Worm (Caenorhabditis elegans) whole organism, L1 larva: ENCODE measurements around the gene str-5.

Experiments used
- C16A3.4 ChIP-seq: fragments of 150-350 bp; optimal IDR thresholded peaks from 2 replicates; lab custom pipeline; 2014; ENCODE audit warnings: missing biosample characterization, missing genetic modification characterization
- F16B12.6 ChIP-seq: fragments of 150-350 bp; optimal IDR thresholded peaks from 2 replicates; lab custom pipeline; 2014; ENCODE audit warnings: missing biosample characterization, missing genetic modification characterization
- aha-1 ChIP-seq: fragments of 150-350 bp; optimal IDR thresholded peaks from 2 replicates; lab custom pipeline; 2014; ENCODE audit warnings: missing biosample characterization, missing genetic modification characterization
- aly-2 ChIP-seq: fragments of 150-350 bp; optimal IDR thresholded peaks from 2 replicates; lab custom pipeline; 2014; ENCODE audit warnings: missing biosample characterization, missing genetic modification characterization
- ama-1 ChIP-seq: fragments of 150-350 bp; optimal IDR thresholded peaks from 2 replicates; lab custom pipeline; 2014
- blmp-1 ChIP-seq: fragments of 150-350 bp; optimal IDR thresholded peaks from 2 replicates; lab custom pipeline; 2014; ENCODE audit warnings: missing biosample characterization, missing genetic modification characterization
- ceh-63 ChIP-seq: fragments of 200-800 bp; sonication (Bioruptor generic); optimal IDR thresholded peaks from 2 replicates; lab custom pipeline; 2018; ENCODE audit warnings: mild to moderate bottlenecking, missing genetic modification characterization, missing compliant biosample characterization
- ceh-82 ChIP-seq, 3 experiments: fragments of 150-350 bp in 1 of 3; sonication (generic microtip) in 2 of 3; optimal IDR thresholded peaks; 2 replicates each; lab custom pipeline; 2014 to 2017; ENCODE audit warnings: missing biosample characterization in 3 of 3, missing genetic modification characterization in 3 of 3
- ceh-90 ChIP-seq: sonication (generic microtip); optimal IDR thresholded peaks from 2 replicates; lab custom pipeline; 2016; ENCODE audit warnings: missing genetic modification characterization, missing compliant biosample characterization
- dsc-1 ChIP-seq: sonication (generic microtip); optimal IDR thresholded peaks from 2 replicates; lab custom pipeline; 2016; ENCODE audit warnings: mild to moderate bottlenecking, missing genetic modification characterization, missing compliant biosample characterization
- efl-1 ChIP-seq, 4 experiments: fragments of 150-350 bp; optimal IDR thresholded peaks in 3 of 4; peaks in 1 of 4; 1 replicate in 1 of 4; 2 replicates in 3 of 4; lab custom pipeline; 2014; ENCODE audit warnings: missing biosample characterization in 2 of 4, missing genetic modification characterization in 2 of 4, missing genetic modification reagents in 2 of 4
- egl-13 ChIP-seq: sonication (generic microtip); optimal IDR thresholded peaks from 2 replicates; lab custom pipeline; 2016; ENCODE audit warnings: missing genotype, missing genetic modification reagents, missing genetic modification characterization, missing compliant biosample characterization
- elt-2 ChIP-seq: sonication (generic microtip); optimal IDR thresholded peaks from 2 replicates; lab custom pipeline; 2016; ENCODE audit warnings: missing genetic modification characterization, mild to moderate bottlenecking, inconsistent platforms, missing compliant biosample characterization, missing genetic modification reagents
- fkh-10 ChIP-seq: sonication (generic microtip); optimal IDR thresholded peaks from 2 replicates; lab custom pipeline; 2017; ENCODE audit warnings: missing biosample characterization, missing genetic modification reagents, missing genetic modification characterization
- fkh-4 ChIP-seq: sonication (generic microtip); optimal IDR thresholded peaks from 2 replicates; lab custom pipeline; 2016; ENCODE audit warnings: missing compliant biosample characterization, missing genetic modification characterization, borderline replicate concordance
- fkh-8 ChIP-seq: sonication (generic microtip); optimal IDR thresholded peaks from 2 replicates; lab custom pipeline; 2016; ENCODE audit warnings: mild to moderate bottlenecking, missing genetic modification characterization, missing compliant biosample characterization
- fos-1 ChIP-seq: fragments of 150-350 bp; optimal IDR thresholded peaks from 2 replicates; lab custom pipeline; 2014; ENCODE audit warnings: missing biosample characterization, missing genetic modification characterization
- grh-1 ChIP-seq: fragments of 200-800 bp; sonication (Bioruptor generic); IDR thresholded peaks from 2 replicates; pipeline ENCODE4 v1.3.6; 2022; ENCODE audit warnings: missing genetic modification reagents, missing genetic modification characterization, missing compliant biosample characterization
- isw-1 ChIP-seq: fragments of 200-800 bp; sonication (Bioruptor generic); IDR thresholded peaks from 2 replicates; pipeline ENCODE4 v1.3.6; 2022; ENCODE audit warnings: missing genetic modification characterization, missing compliant biosample characterization
- lin-14 ChIP-seq: fragments of 200-800 bp; sonication (Bioruptor generic); optimal IDR thresholded peaks from 2 replicates; lab custom pipeline; 2018; ENCODE audit warnings: mild to moderate bottlenecking, missing genetic modification characterization, moderate library complexity, missing compliant biosample characterization
- lin-15B ChIP-seq: fragments of 150-350 bp; sonication (generic microtip); optimal IDR thresholded peaks from 3 replicates; lab custom pipeline; 2014; ENCODE audit warnings: missing biosample characterization, missing genetic modification characterization
- lin-35 ChIP-seq, 2 experiments: fragments of 150-350 bp; optimal IDR thresholded peaks; 2 replicates each; lab custom pipeline; 2014; ENCODE audit warnings: missing biosample characterization in 2 of 2, missing genetic modification characterization in 2 of 2, missing genetic modification reagents in 2 of 2
- lsy-2 ChIP-seq, 2 experiments: fragments of 150-350 bp; optimal IDR thresholded peaks; 2 replicates each; lab custom pipeline; 2014; ENCODE audit warnings: missing biosample characterization in 2 of 2, missing genetic modification characterization in 2 of 2
- mab-9 ChIP-seq: fragments of 200-800 bp; sonication (Bioruptor generic); IDR thresholded peaks from 2 replicates; pipeline ENCODE4 v1.3.6; 2022; ENCODE audit warnings: missing genetic modification reagents, missing genetic modification characterization, missing compliant biosample characterization
- mef-2 ChIP-seq: fragments of 150-350 bp; optimal IDR thresholded peaks from 2 replicates; lab custom pipeline; 2014; ENCODE audit warnings: missing biosample characterization, missing genetic modification characterization
- mep-1 ChIP-seq: fragments of 150-350 bp; optimal IDR thresholded peaks from 2 replicates; lab custom pipeline; 2014; ENCODE audit warnings: missing biosample characterization, missing genetic modification characterization
- nhr-12 ChIP-seq: sonication (generic microtip); optimal IDR thresholded peaks from 2 replicates; lab custom pipeline; 2017; ENCODE audit warnings: missing biosample characterization, missing genetic modification characterization
- nhr-20 ChIP-seq: sonication (generic microtip); optimal IDR thresholded peaks from 2 replicates; lab custom pipeline; 2016; ENCODE audit warnings: mild to moderate bottlenecking, missing genetic modification characterization, missing compliant biosample characterization
- nhr-237 ChIP-seq: fragments of 150-350 bp; optimal IDR thresholded peaks from 2 replicates; lab custom pipeline; 2014; ENCODE audit warnings: missing biosample characterization, missing genetic modification characterization
- nhr-77 ChIP-seq: fragments of 150-350 bp; optimal IDR thresholded peaks from 2 replicates; lab custom pipeline; 2014; ENCODE audit warnings: missing biosample characterization, missing genetic modification characterization
- pag-3 ChIP-seq: sonication (generic microtip); optimal IDR thresholded peaks from 2 replicates; lab custom pipeline; 2017; ENCODE audit warnings: missing genetic modification characterization, mild to moderate bottlenecking, missing compliant biosample characterization, antibody characterized with exemption, borderline replicate concordance; ENCODE audit not compliant: insufficient read depth
- pqm-1 ChIP-seq: sonication (generic microtip); optimal IDR thresholded peaks from 3 replicates; lab custom pipeline; 2017; ENCODE audit warnings: missing biosample characterization, missing genetic modification characterization
- skn-1 ChIP-seq: fragments of 150-350 bp; optimal IDR thresholded peaks from 2 replicates; lab custom pipeline; 2014; ENCODE audit warnings: missing biosample characterization, missing genetic modification characterization
- snpc-4 ChIP-seq: fragments of 150-350 bp; optimal IDR thresholded peaks from 2 replicates; lab custom pipeline; 2014; ENCODE audit warnings: missing biosample characterization, missing genetic modification characterization
- snu-23 ChIP-seq: sonication (generic microtip); optimal IDR thresholded peaks from 2 replicates; lab custom pipeline; 2016; ENCODE audit warnings: missing genetic modification characterization, missing compliant biosample characterization
- sptf-1 ChIP-seq: fragments of 150-350 bp; optimal IDR thresholded peaks from 2 replicates; lab custom pipeline; 2014; ENCODE audit warnings: missing biosample characterization, missing genetic modification characterization
- sup-37 ChIP-seq: fragments of 200-800 bp; sonication (Bioruptor generic); optimal IDR thresholded peaks from 2 replicates; lab custom pipeline; 2018; ENCODE audit warnings: mild to moderate bottlenecking, missing genetic modification characterization, missing compliant biosample characterization
- swsn-7 ChIP-seq: sonication (generic microtip); optimal IDR thresholded peaks from 2 replicates; lab custom pipeline; 2016; ENCODE audit warnings: missing genetic modification characterization, missing compliant biosample characterization
- tbx-2 ChIP-seq: sonication (generic microtip); optimal IDR thresholded peaks from 2 replicates; lab custom pipeline; 2016; ENCODE audit warnings: missing genetic modification characterization, missing compliant biosample characterization
- unc-30 ChIP-seq: sonication (generic microtip); optimal IDR thresholded peaks from 2 replicates; lab custom pipeline; 2017; ENCODE audit warnings: missing biosample characterization, missing genetic modification characterization
- unc-98 ChIP-seq: fragments of 200-800 bp; sonication (Bioruptor generic); IDR thresholded peaks from 2 replicates; pipeline ENCODE4 v1.3.6; 2022; ENCODE audit warnings: missing genetic modification characterization, missing compliant biosample characterization
- xbp-1 ChIP-seq: sonication (generic microtip); optimal IDR thresholded peaks from 2 replicates; lab custom pipeline; 2016; ENCODE audit warnings: missing genetic modification characterization, missing compliant biosample characterization
- ztf-11 ChIP-seq, 2 experiments: sonication (generic microtip); optimal IDR thresholded peaks; 2 replicates each; lab custom pipeline; 2016 to 2017; ENCODE audit warnings: missing genetic modification characterization in 2 of 2, missing biosample characterization in 1 of 2, missing compliant biosample characterization in 1 of 2

The str-5 gene

DNA sequence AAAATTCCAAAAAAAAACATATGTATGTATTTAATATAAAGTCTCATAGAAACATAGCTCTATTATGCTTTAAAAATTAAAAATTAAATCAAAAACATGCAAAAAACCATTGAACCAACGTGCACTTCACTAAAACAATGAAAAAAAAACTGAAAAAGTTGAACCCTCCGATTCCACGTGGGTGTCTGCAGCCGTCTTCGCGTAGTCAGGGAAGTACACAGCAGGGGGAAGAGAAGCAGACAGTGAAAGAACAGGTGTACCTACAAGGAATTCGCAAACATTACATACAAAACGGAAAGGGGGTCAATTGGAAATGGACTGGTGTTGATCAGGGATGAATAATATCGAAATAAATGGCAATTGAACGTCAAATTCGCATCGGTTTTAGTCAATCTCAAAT, 20.9 kb downstream of the str-5 start:
- TF ChIP-seq C16A3.4 (tag; lab: Kevin White, UChicago) (no peak), isw-1 (no peak), efl-1 (optimal IDR thresholded peaks at IDR 0.05; lab: Kevin White, UChicago) (no peak), efl-1 (GFP tag; optimal IDR thresholded peaks at IDR 0.05 in 1 of 2; lab: Kevin White, UChicago) (peak in 1 of 2 experiments; percentile 78), aly-2 (tag; lab: Kevin White, UChicago) (no peak), fkh-8 (tag; lab: Kevin White, UChicago) (peak; percentile 14), ceh-63 (no peak), fkh-10 (GFP tag; lab: Kevin White, UChicago) (no peak), ama-1 (no peak), lin-14 (GFP tag; lab: Kevin White, UChicago) (peak; percentile 10), sup-37 (no peak), blmp-1 (tag; lab: Kevin White, UChicago) (peak; percentile 18), nhr-12 (tag; lab: Kevin White, UChicago) (no peak)
- TF ChIP-seq, all 84 proteins: peak for 4

- TF ChIP-seq snu-23 (GFP tag; lab: Kevin White, UChicago): no peak
- no peak for TF ChIP-seq nhr-20 (tag; lab: Kevin White, UChicago)
- no peak for TF ChIP-seq xbp-1 (tag; lab: Kevin White, UChicago)
- TF ChIP-seq nhr-77 (tag; lab: Kevin White, UChicago): no peak
- TF ChIP-seq fkh-8 (tag; lab: Kevin White, UChicago): peak; percentile 24
- no peak for TF ChIP-seq aha-1
- no peak for TF ChIP-seq lsy-2 (tag; optimal IDR thresholded peaks at IDR 0.05; lab: Kevin White, UChicago)
These were observed 23.6 kb downstream of the str-5 start, which contains the start of gene nhr-283 for ce11 chrV:15776651-15777050. Gene nhr-283 (minus strand): TSS chrV:15776751.

DNA sequence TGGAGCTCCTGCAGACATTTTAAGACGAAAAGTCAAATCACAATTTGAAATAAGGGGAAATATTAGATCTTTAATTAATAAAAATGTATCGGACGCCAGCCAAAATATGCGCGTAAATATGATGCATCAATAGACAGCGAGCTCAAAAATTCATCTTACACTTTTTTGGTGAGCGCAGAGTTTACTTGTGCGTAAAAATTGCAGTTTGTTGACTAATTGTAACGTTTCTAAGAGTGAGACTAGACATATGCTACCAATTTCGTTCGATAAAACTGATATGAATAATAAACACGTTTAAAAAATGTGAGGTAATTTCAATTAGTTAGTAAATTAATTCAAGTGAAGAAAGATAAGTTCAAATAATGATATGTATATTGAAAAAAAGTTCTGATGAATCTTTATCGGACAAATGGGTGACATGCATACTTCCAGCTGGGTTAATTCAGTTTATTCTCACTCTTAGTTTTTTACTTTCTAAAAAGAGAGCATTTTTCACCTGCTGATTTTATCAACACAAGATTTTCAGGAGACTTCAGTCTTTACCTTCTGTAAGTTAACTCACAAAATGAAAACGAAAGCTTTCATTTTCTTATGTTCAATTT, 26.2 kb downstream of the str-5 start, which contains the start of the genes nhr-285 and irld-52:
TSS of gene nhr-285 (minus strand) at position 101 of the 602 bp plus-strand sequence.
TSS of gene irld-52 (plus strand) at position 552 of the 602 bp plus-strand sequence.
- TF ChIP-seq fos-1 (no peak), snu-23 (GFP tag; lab: Kevin White, UChicago) (no peak), pag-3 (no peak), dsc-1 (tag; lab: Kevin White, UChicago) (no peak), elt-2 (tag; lab: Kevin White, UChicago) (no peak), tbx-2 (tag; lab: Kevin White, UChicago) (no peak), unc-30 (tag; lab: Kevin White, UChicago) (no peak), fkh-8 (tag; lab: Kevin White, UChicago) (no peak), snpc-4 (tag; lab: Kevin White, UChicago) (no peak), mep-1 (tag; lab: Kevin White, UChicago) (no peak), lin-35 (GFP tag; optimal IDR thresholded peaks at IDR 0.05; lab: Kevin White, UChicago) (no peak), lin-15B (tag; lab: Kevin White, UChicago) (no peak), C16A3.4 (tag; lab: Kevin White, UChicago) (no peak), ceh-90 (tag; lab: Kevin White, UChicago) (no peak)

DNA sequence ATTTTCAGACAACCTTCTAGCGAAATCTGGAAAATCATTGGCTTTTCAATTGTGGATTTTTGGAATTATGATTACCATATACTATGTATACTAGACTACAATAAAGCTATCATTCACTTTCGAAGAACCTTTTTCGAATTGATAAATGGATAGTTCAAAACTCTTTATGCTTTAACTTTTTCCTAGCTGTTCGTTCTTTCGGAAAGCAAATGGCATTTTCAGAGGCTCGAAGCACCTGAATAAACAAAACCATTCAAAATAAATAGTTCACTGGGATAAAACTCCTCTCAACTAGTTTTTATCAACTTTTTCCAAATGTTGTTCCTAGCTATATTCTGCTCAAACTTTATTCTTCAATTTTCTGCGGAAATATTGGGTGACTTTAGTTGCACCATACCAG, 28.0 kb downstream of the str-5 start, which contains the start of gene T26E4.2:
TSS of gene T26E4.2 (plus strand) at position 301 of the 400 bp plus-strand sequence.
- TF ChIP-seq egl-13: no peak
- no peak for TF ChIP-seq unc-98
- TF ChIP-seq skn-1 (tag; lab: Kevin White, UChicago): no peak
- TF ChIP-seq swsn-7 (tag; lab: Kevin White, UChicago): no peak
- TF ChIP-seq tbx-2 (tag; lab: Kevin White, UChicago): no peak
- no peak for TF ChIP-seq ztf-11 (tag; optimal IDR thresholded peaks at IDR 0.05; lab: Kevin White, UChicago)
- no peak for TF ChIP-seq mef-2 (tag; lab: Kevin White, UChicago)
- TF ChIP-seq mep-1 (tag; lab: Kevin White, UChicago): no peak
- TF ChIP-seq nhr-20 (tag; lab: Kevin White, UChicago): no peak
- TF ChIP-seq pqm-1 (tag; lab: Kevin White, UChicago): no peak
- TF ChIP-seq nhr-237 (tag; lab: Kevin White, UChicago): no peak
- no peak for TF ChIP-seq fkh-4 (tag; lab: Kevin White, UChicago)
- TF ChIP-seq F16B12.6: no peak
- no peak for TF ChIP-seq aly-2 (tag; lab: Kevin White, UChicago)
- TF ChIP-seq grh-1 (GFP tag; lab: Robert Waterston, UW): no peak
- no peak for TF ChIP-seq mab-9 (GFP tag; lab: Robert Waterston, UW)
- no peak for TF ChIP-seq ceh-82 (tag; optimal IDR thresholded peaks at IDR 0.05; lab: Kevin White, UChicago)
- no peak for TF ChIP-seq sptf-1 (tag; lab: Kevin White, UChicago)
- TF ChIP-seq, all 84 proteins: peak for 0
